Worm (Caenorhabditis elegans): Measurements from ENCODE around the gene tag-273.

DNA sequence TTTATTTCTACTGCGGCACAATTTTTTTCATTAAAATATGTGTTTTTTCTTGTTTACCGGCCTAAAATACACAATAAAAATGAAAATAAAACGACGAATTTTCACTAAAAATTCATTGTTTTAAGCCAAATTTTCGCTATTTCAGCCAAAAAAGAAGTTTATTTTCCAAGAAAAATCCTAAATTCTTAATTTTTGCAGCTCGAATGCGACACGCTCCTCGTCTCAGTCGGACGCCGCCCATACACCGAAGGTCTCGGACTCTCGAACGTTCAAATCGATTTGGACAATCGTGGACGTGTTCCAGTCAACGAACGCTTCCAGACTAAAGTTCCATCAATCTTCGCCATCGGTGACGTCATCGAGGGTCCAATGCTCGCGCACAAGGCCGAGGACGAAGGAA lies 38.9 kb downstream of the tag-273 start:
- TF ChIP-seq nhr-12 (tag; optimal IDR thresholded peaks at IDR 0.05) (no peak), skn-1 (tag; optimal IDR thresholded peaks at IDR 0.05) (no peak), alr-1 (tag; optimal IDR thresholded peaks at IDR 0.05) (no peak), nhr-11 (tag; optimal IDR thresholded peaks at IDR 0.05) (no peak), nhr-129 (tag; optimal IDR thresholded peaks at IDR 0.05) (no peak)
